Fruit fly (Drosophila melanogaster) whole organism: ENCODE measurements around the gene CG7551.

ENCODE experiments used
- pan ChIP-seq: fragments of >200 bp; optimal IDR thresholded peaks from 2 replicates; lab custom pipeline; 2017
- psq ChIP-seq: fragments of >200 bp; optimal IDR thresholded peaks from 2 replicates; lab custom pipeline; 2017

- TF ChIP-seq psq (lab: Kevin White, UChicago) (no peak), pan (lab: Kevin White, UChicago) (no peak)
Measured at dm6 chr3L:11441889-11442782, 16.2 kb upstream of the CG7551 start.
